Worm (Caenorhabditis elegans) whole organism, midembryonic: Measurements from ENCODE around the gene ndua-5.

Experiments
- cog-1 ChIP-seq: sonication (generic microtip); optimal IDR thresholded peaks from 2 replicates; lab custom pipeline; 2016; ENCODE audit warnings: missing genetic modification characterization, missing compliant biosample characterization
- flt-1 ChIP-seq: fragments of 200-800 bp; sonication (Bioruptor generic); IDR thresholded peaks from 2 replicates; pipeline ENCODE4 v1.3.6; 2022; ENCODE audit warnings: missing genetic modification characterization, missing compliant biosample characterization
- ref-1 ChIP-seq: fragments of 200-800 bp; sonication (Bioruptor generic); conservative IDR thresholded peaks from 2 replicates; pipeline ENCODE4 v1.3.6; 2022; ENCODE audit warnings: missing genetic modification reagents, missing genetic modification characterization, missing compliant biosample characterization
- tab-1 ChIP-seq: fragments of 200-800 bp; sonication (Bioruptor generic); IDR thresholded peaks from 2 replicates; pipeline ENCODE4 v1.3.6; 2022; ENCODE audit warnings: missing genetic modification characterization, missing compliant biosample characterization
- ztf-23 ChIP-seq: fragments of 200-800 bp; sonication (Bioruptor generic); IDR thresholded peaks from 2 replicates; pipeline ENCODE4 v1.3.6; 2022; ENCODE audit warnings: missing genetic modification reagents, missing genetic modification characterization, missing compliant biosample characterization
- ztf-29 ChIP-seq: fragments of 200-800 bp; sonication (Bioruptor generic); IDR thresholded peaks from 2 replicates; pipeline ENCODE4 v1.3.6; 2022; ENCODE audit warnings: missing genetic modification reagents, missing genetic modification characterization, missing compliant biosample characterization

ce11 chrIV:9545986-9546385 is 21.3 kb upstream of the ndua-5 start, which contains the start of gene T05A1.5:
- TF ChIP-seq tab-1 (GFP tag; lab: Robert Waterston, UW) (no peak), cog-1 (tag; lab: Kevin White, UChicago) (no peak), ztf-23 (GFP tag; lab: Robert Waterston, UW) (no peak), ref-1 (GFP tag; lab: Robert Waterston, UW) (no peak), flt-1 (GFP tag; lab: Robert Waterston, UW) (no peak), ztf-29 (GFP tag; lab: Robert Waterston, UW) (no peak)
